Worm (Caenorhabditis elegans): ENCODE results near the gene K01G5.10.

The K01G5.10 gene

ce11 chrIII:10758422-10758821 is at the start of gene K01G5.10:
K01G5.10 (minus strand) TSS chrIII:10758522.
- TF ChIP-seq pag-3 (tag; optimal IDR thresholded peaks at IDR 0.05; ENCODE audit: borderline replicate concordance), result no peak
- TF ChIP-seq rnt-1 (tag; optimal IDR thresholded peaks at IDR 0.05), result no peak
- no peak for TF ChIP-seq ceh-45 (GFP tag; IDR thresholded peaks at IDR 0.05)
- no peak for TF ChIP-seq pat-9 (tag; optimal IDR thresholded peaks at IDR 0.05)
- TF ChIP-seq ahr-1 (tag; optimal IDR thresholded peaks at IDR 0.05), result no peak
- no peak for TF ChIP-seq unc-86 (tag; optimal IDR thresholded peaks at IDR 0.05)
- no peak for TF ChIP-seq nhr-232 (tag; optimal IDR thresholded peaks at IDR 0.05)
- no peak for TF ChIP-seq ceh-6 (GFP tag; optimal IDR thresholded peaks at IDR 0.05)

- TF ChIP-seq unc-42 (tag; optimal IDR thresholded peaks at IDR 0.05) (peak; percentile 67), ceh-14 (tag; optimal IDR thresholded peaks at IDR 0.05) (peak; percentile 27), hlh-30 (tag; optimal IDR thresholded peaks at IDR 0.05; ENCODE audit: insufficient read depth) (no peak), ceh-31 (tag; optimal IDR thresholded peaks at IDR 0.05) (peak; percentile 67), unc-3 (GFP tag; conservative IDR thresholded peaks at IDR 0.05) (no peak), unc-3 (tag; optimal IDR thresholded peaks at IDR 0.05) (no peak), mec-3 (tag; optimal IDR thresholded peaks at IDR 0.05; ENCODE audit: borderline replicate concordance) (no peak), nhr-232 (tag; optimal IDR thresholded peaks at IDR 0.05) (peak; percentile 7), ceh-48 (tag; optimal IDR thresholded peaks at IDR 0.05) (no peak), K02D7.2 (tag; optimal IDR thresholded peaks at IDR 0.05) (no peak), ceh-45 (GFP tag; IDR thresholded peaks at IDR 0.05) (no peak), fkh-6 (tag; optimal IDR thresholded peaks at IDR 0.05) (no peak), unc-86 (tag; optimal IDR thresholded peaks at IDR 0.05) (no peak), dve-1 (tag; optimal IDR thresholded peaks at IDR 0.05) (no peak), ttx-3 (tag; optimal IDR thresholded peaks at IDR 0.05) (no peak), lim-6 (tag; optimal IDR thresholded peaks at IDR 0.05) (no peak), pax-1 (tag; optimal IDR thresholded peaks at IDR 0.05) (no peak), dmd-4 (tag; optimal IDR thresholded peaks at IDR 0.05; ENCODE audit: borderline replicate concordance) (no peak), ceh-6 (GFP tag; optimal IDR thresholded peaks at IDR 0.05) (peak; percentile 14), nfya-1 (tag; optimal IDR thresholded peaks at IDR 0.05) (peak; percentile 39), hlh-13 (GFP tag; optimal IDR thresholded peaks at IDR 0.05) (no peak), ceh-18 (tag; optimal IDR thresholded peaks at IDR 0.05) (peak; percentile 26), ceh-24 (tag; optimal IDR thresholded peaks at IDR 0.05) (no peak), pha-2 (tag; optimal IDR thresholded peaks at IDR 0.05) (no peak), ahr-1 (tag; optimal IDR thresholded peaks at IDR 0.05) (no peak), elt-4 (tag; optimal IDR thresholded peaks at IDR 0.05) (no peak), eyg-1 (tag; optimal IDR thresholded peaks at IDR 0.05) (no peak), unc-55 (GFP tag; optimal IDR thresholded peaks at IDR 0.05) (peak; percentile 27), hlh-6 (tag; optimal IDR thresholded peaks at IDR 0.05) (peak; percentile 17), ama-1 (optimal IDR thresholded peaks at IDR 0.05) (no peak), lin-11 (tag; optimal IDR thresholded peaks at IDR 0.05) (no peak), gmeb-2 (tag; optimal IDR thresholded peaks at IDR 0.05) (no peak), ceh-9 (tag; optimal IDR thresholded peaks at IDR 0.05) (no peak), che-1 (tag; optimal IDR thresholded peaks at IDR 0.05) (no peak), zip-5 (tag; optimal IDR thresholded peaks at IDR 0.05) (no peak), K09A11.1 (tag; optimal IDR thresholded peaks at IDR 0.05; ENCODE audit: insufficient read depth) (no peak), sox-4 (tag; optimal IDR thresholded peaks at IDR 0.05) (peak; percentile 30), tbx-2 (tag; optimal IDR thresholded peaks at IDR 0.05) (peak; percentile 70), rnt-1 (tag; optimal IDR thresholded peaks at IDR 0.05) (peak; percentile 4), T23F11.4 (GFP tag; optimal IDR thresholded peaks at IDR 0.05) (no peak), sdc-2 (tag; optimal IDR thresholded peaks at IDR 0.05) (no peak), ceh-22 (tag; optimal IDR thresholded peaks at IDR 0.05) (no peak), odd-2 (tag; optimal IDR thresholded peaks at IDR 0.05) (no peak), elt-2 (tag; optimal IDR thresholded peaks at IDR 0.05) (no peak), pros-1 (tag; optimal IDR thresholded peaks at IDR 0.05) (no peak), F13H6.1 (tag; optimal IDR thresholded peaks at IDR 0.05) (no peak), pat-9 (tag; optimal IDR thresholded peaks at IDR 0.05) (no peak), pha-4 (tag; optimal IDR thresholded peaks at IDR 0.05) (no peak), madf-2 (tag; optimal IDR thresholded peaks at IDR 0.05) (no peak), ref-2 (tag; optimal IDR thresholded peaks at IDR 0.05) (peak; percentile 28)
Measured at ce11 chrIII:10807956-10808355, 49.6 kb upstream of the K01G5.10 start.
